Fruit fly (Drosophila melanogaster) whole organism, embryonic: ENCODE results near the gene Rab9Db.

ENCODE experiments used
- Ada2b ChIP-seq: fragments of 200-800 bp; sonication (Bioruptor generic); IDR thresholded peaks from 2 replicates; pipeline ENCODE4 v1.3.6; 2022; ENCODE audit warnings: missing biosample characterization, missing genetic modification characterization
- Aef1 ChIP-seq: fragments of 200-800 bp; sonication (Bioruptor generic); IDR thresholded peaks from 3 replicates; pipeline ENCODE4 v1.3.6; 2022; ENCODE audit warnings: missing biosample characterization, missing genetic modification characterization
- Antp ChIP-seq: fragments of 200-800 bp; sonication (Bioruptor generic); optimal IDR thresholded peaks from 3 replicates; lab custom pipeline; 2016; ENCODE audit warnings: missing biosample characterization, missing genetic modification characterization
- C15 ChIP-seq: fragments of 200-800 bp; sonication (Bioruptor generic); IDR thresholded peaks from 3 replicates; pipeline ENCODE4 v1.3.6; 2022; ENCODE audit warnings: missing biosample characterization, missing genetic modification characterization
- CG10147 ChIP-seq: fragments of 200-800 bp; sonication (Bioruptor generic); optimal IDR thresholded peaks from 2 replicates; lab custom pipeline; 2019; ENCODE audit warnings: missing biosample characterization, mild to moderate bottlenecking, missing genetic modification characterization, moderate library complexity
- CG10274 ChIP-seq: fragments of 200-800 bp; sonication (Bioruptor generic); optimal IDR thresholded peaks from 3 replicates; lab custom pipeline; 2017; ENCODE audit warnings: missing biosample characterization, mild to moderate bottlenecking, missing genetic modification characterization
- CG10366 ChIP-seq: fragments of 200-800 bp; sonication (Bioruptor generic); IDR thresholded peaks from 2 replicates; pipeline ENCODE4 v1.3.6; 2022; ENCODE audit warnings: missing biosample characterization, missing genetic modification characterization
- CG10462 ChIP-seq: fragments of 200-800 bp; sonication (Bioruptor generic); optimal IDR thresholded peaks from 2 replicates; lab custom pipeline; 2016; ENCODE audit warnings: missing biosample characterization, missing genetic modification characterization
- CG13424 ChIP-seq: fragments of 200-800 bp; sonication (Bioruptor generic); optimal IDR thresholded peaks from 2 replicates; lab custom pipeline; 2019; ENCODE audit warnings: missing biosample characterization, mild to moderate bottlenecking, missing genetic modification characterization, moderate library complexity
- CG13775 ChIP-seq: fragments of 200-800 bp; sonication (Bioruptor generic); optimal IDR thresholded peaks from 3 replicates; lab custom pipeline; 2017; ENCODE audit warnings: missing biosample characterization, mild to moderate bottlenecking, missing genetic modification characterization
- CG14014 ChIP-seq: fragments of 200-800 bp; sonication (Bioruptor generic); IDR thresholded peaks from 2 replicates; pipeline ENCODE4 v1.3.6; 2022; ENCODE audit warnings: missing biosample characterization, missing genetic modification characterization
- CG3065 ChIP-seq: fragments of 200-800 bp; sonication (Bioruptor generic); optimal IDR thresholded peaks from 2 replicates; lab custom pipeline; 2016; ENCODE audit warnings: missing biosample characterization, missing genetic modification characterization
- CG3281 ChIP-seq: fragments of 200-800 bp; sonication (Bioruptor generic); optimal IDR thresholded peaks from 3 replicates; lab custom pipeline; 2017; ENCODE audit warnings: missing biosample characterization, mild to moderate bottlenecking, missing genetic modification characterization
- CG3995 ChIP-seq: fragments of 200-800 bp; sonication (Bioruptor generic); optimal IDR thresholded peaks from 3 replicates; lab custom pipeline; 2016; ENCODE audit warnings: missing biosample characterization, missing genetic modification characterization
- D ChIP-seq, 2 experiments: fragments of 200-800 bp in 1 of 2; fragments of >200 bp in 1 of 2; sonication (Bioruptor generic) in 1 of 2; optimal IDR thresholded peaks; 2 replicates in 1 of 2; 3 replicates in 1 of 2; lab custom pipeline; 2017; ENCODE audit warnings: mild to moderate bottlenecking in 1 of 2, missing biosample characterization in 1 of 2, missing genetic modification characterization in 1 of 2, missing genetic modification reagents in 1 of 2
- Dref ChIP-seq: fragments of 200-800 bp; sonication (Bioruptor generic); IDR thresholded peaks from 2 replicates; pipeline ENCODE4 v1.3.6; 2022; ENCODE audit warnings: missing biosample characterization, missing genetic modification characterization
- ERR ChIP-seq: fragments of 200-800 bp; sonication (Bioruptor generic); optimal IDR thresholded peaks from 2 replicates; lab custom pipeline; 2016; ENCODE audit warnings: missing biosample characterization, missing genetic modification characterization
- NC2α ChIP-seq: fragments of 200-800 bp; sonication (Bioruptor generic); optimal IDR thresholded peaks from 2 replicates; lab custom pipeline; 2016; ENCODE audit warnings: missing biosample characterization, missing genetic modification characterization
- NC2β ChIP-seq: fragments of 200-800 bp; sonication (Bioruptor generic); optimal IDR thresholded peaks from 2 replicates; lab custom pipeline; 2016; ENCODE audit warnings: missing biosample characterization, missing genetic modification characterization
- NFAT ChIP-seq: fragments of 200-800 bp; sonication (Bioruptor generic); IDR thresholded peaks from 2 replicates; pipeline ENCODE4 v1.3.6; 2022; ENCODE audit warnings: missing biosample characterization, missing genetic modification characterization
- Optix ChIP-seq: fragments of 200-800 bp; sonication (Bioruptor generic); IDR thresholded peaks from 3 replicates; pipeline ENCODE4 v1.3.6; 2022; ENCODE audit warnings: missing biosample characterization, missing genetic modification characterization
- Ravus ChIP-seq: fragments of 200-800 bp; sonication (Bioruptor generic); IDR thresholded peaks from 2 replicates; pipeline ENCODE4 v1.3.6; 2022; ENCODE audit warnings: missing biosample characterization, missing genetic modification characterization
- Xbp1 ChIP-seq: fragments of 200-800 bp; sonication (Bioruptor generic); optimal IDR thresholded peaks from 3 replicates; lab custom pipeline; 2016; ENCODE audit warnings: missing biosample characterization, mild to moderate bottlenecking, missing genetic modification characterization
- YL-1 ChIP-seq: fragments of 200-800 bp; sonication (Bioruptor generic); optimal IDR thresholded peaks from 3 replicates; lab custom pipeline; 2017; ENCODE audit warnings: missing biosample characterization, mild to moderate bottlenecking, missing genetic modification characterization
- amos ChIP-seq: fragments of 200-800 bp; sonication (Bioruptor generic); IDR thresholded peaks from 2 replicates; pipeline ENCODE4 v1.3.6; 2022; ENCODE audit warnings: missing biosample characterization, missing genetic modification characterization; ENCODE audit not compliant: partially characterized antibody
- ara ChIP-seq: fragments of 200-800 bp; sonication (Bioruptor generic); IDR thresholded peaks from 2 replicates; pipeline ENCODE4 v1.3.6; 2022; ENCODE audit warnings: missing biosample characterization, missing genetic modification characterization
- ato ChIP-seq: fragments of 200-800 bp; sonication (Bioruptor generic); IDR thresholded peaks from 2 replicates; pipeline ENCODE4 v1.3.6; 2022; ENCODE audit warnings: missing biosample characterization, missing genetic modification characterization; ENCODE audit not compliant: partially characterized antibody
- dan ChIP-seq: fragments of 200-800 bp; sonication (Bioruptor generic); IDR thresholded peaks from 2 replicates; pipeline ENCODE4 v1.3.6; 2022; ENCODE audit warnings: missing biosample characterization, missing genetic modification characterization
- eve ChIP-seq, 2 experiments: fragments of >200 bp; optimal IDR thresholded peaks; 2 replicates each; lab custom pipeline; 2017; ENCODE audit warnings: missing biosample characterization in 2 of 2, missing genetic modification characterization in 2 of 2
- ftz-f1 ChIP-seq: fragments of 200-800 bp; sonication (Bioruptor generic); optimal IDR thresholded peaks from 2 replicates; lab custom pipeline; 2016; ENCODE audit warnings: missing biosample characterization, missing genetic modification characterization
- fu2 ChIP-seq: fragments of 200-800 bp; sonication (Bioruptor generic); optimal IDR thresholded peaks from 2 replicates; lab custom pipeline; 2016; ENCODE audit warnings: missing biosample characterization, missing genetic modification characterization
- gcm2 ChIP-seq: fragments of 200-800 bp; sonication (Bioruptor generic); optimal IDR thresholded peaks from 2 replicates; lab custom pipeline; 2016; ENCODE audit warnings: missing biosample characterization, missing genetic modification characterization
- gem ChIP-seq: fragments of 200-800 bp; sonication (Bioruptor generic); optimal IDR thresholded peaks from 2 replicates; lab custom pipeline; 2019; ENCODE audit warnings: missing biosample characterization, mild to moderate bottlenecking, missing genetic modification characterization, moderate library complexity
- gt ChIP-seq: fragments of 200-800 bp; sonication (Bioruptor generic); IDR thresholded peaks from 2 replicates; pipeline ENCODE4 v1.3.6; 2022; ENCODE audit warnings: missing biosample characterization, missing genetic modification characterization
- hbn ChIP-seq: fragments of 200-800 bp; sonication (Bioruptor generic); IDR thresholded peaks from 2 replicates; pipeline ENCODE4 v1.3.6; 2022; ENCODE audit warnings: missing biosample characterization, missing genetic modification characterization; ENCODE audit not compliant: partially characterized antibody
- jing ChIP-seq: fragments of 200-800 bp; sonication (Bioruptor generic); optimal IDR thresholded peaks from 2 replicates; lab custom pipeline; 2018; ENCODE audit warnings: missing biosample characterization, mild to moderate bottlenecking, missing genetic modification characterization
- lola ChIP-seq, 3 experiments: fragments of >200 bp in 2 of 3; fragments of 200-800 bp in 1 of 3; sonication (Bioruptor generic) in 1 of 3; optimal IDR thresholded peaks; 2 replicates each; lab custom pipeline; 2017 to 2019; ENCODE audit warnings: missing biosample characterization in 3 of 3, missing genetic modification characterization in 3 of 3, mild to moderate bottlenecking in 1 of 3, moderate library complexity in 1 of 3
- nom ChIP-seq: fragments of 200-800 bp; sonication (Bioruptor generic); optimal IDR thresholded peaks from 2 replicates; lab custom pipeline; 2017; ENCODE audit warnings: missing biosample characterization, missing genetic modification characterization, mild to moderate bottlenecking, moderate library complexity, missing genetic modification reagents
- pfk ChIP-seq: fragments of 200-800 bp; sonication (Bioruptor generic); optimal IDR thresholded peaks from 2 replicates; lab custom pipeline; 2018; ENCODE audit warnings: missing biosample characterization, mild to moderate bottlenecking, missing genetic modification characterization, moderate library complexity
- pnt ChIP-seq: fragments of 200-800 bp; sonication (Bioruptor generic); optimal IDR thresholded peaks from 3 replicates; lab custom pipeline; 2016; ENCODE audit warnings: missing biosample characterization, missing genetic modification characterization
- pzg ChIP-seq: fragments of 200-800 bp; sonication (Bioruptor generic); optimal IDR thresholded peaks from 3 replicates; lab custom pipeline; 2018; ENCODE audit warnings: missing biosample characterization, mild to moderate bottlenecking, missing genetic modification characterization, moderate library complexity
- sc ChIP-seq, 3 experiments: fragments of >200 bp in 2 of 3; fragments of 200-800 bp in 1 of 3; sonication (Bioruptor generic) in 1 of 3; optimal IDR thresholded peaks; 2 replicates in 2 of 3; 3 replicates in 1 of 3; lab custom pipeline; 2017; ENCODE audit warnings: mild to moderate bottlenecking in 1 of 3, missing biosample characterization in 1 of 3, missing genetic modification characterization in 1 of 3, missing genetic modification reagents in 1 of 3
- sens ChIP-seq: fragments of 200-800 bp; sonication (Bioruptor generic); peaks from one replicate; lab custom pipeline; 2016; ENCODE audit warnings: missing biosample characterization, missing genetic modification characterization
- slbo ChIP-seq: fragments of 200-800 bp; sonication (Bioruptor generic); IDR thresholded peaks from 2 replicates; pipeline ENCODE4 v1.3.6; 2022; ENCODE audit warnings: missing biosample characterization, missing genetic modification characterization
- sna ChIP-seq: fragments of 200-800 bp; sonication (Bioruptor generic); IDR thresholded peaks from 2 replicates; pipeline ENCODE4 v1.3.6; 2022; ENCODE audit warnings: missing biosample characterization, missing genetic modification characterization; ENCODE audit not compliant: partially characterized antibody
- so ChIP-seq: fragments of 200-800 bp; sonication (Bioruptor generic); IDR thresholded peaks from 3 replicates; pipeline ENCODE4 v1.3.6; 2022; ENCODE audit warnings: missing biosample characterization, missing genetic modification characterization
- tap ChIP-seq: fragments of 200-800 bp; optimal IDR thresholded peaks from 3 replicates; lab custom pipeline; 2019; ENCODE audit warnings: missing biosample characterization, mild to moderate bottlenecking, missing genetic modification characterization, moderate library complexity
- tll ChIP-seq, 2 experiments: fragments of 200-800 bp in 1 of 2; fragments of >200 bp in 1 of 2; sonication (Bioruptor generic) in 1 of 2; optimal IDR thresholded peaks; 2 replicates each; lab custom pipeline; 2017 to 2019; ENCODE audit warnings: missing biosample characterization in 2 of 2, missing genetic modification characterization in 2 of 2, mild to moderate bottlenecking in 1 of 2, moderate library complexity in 1 of 2
- tna ChIP-seq: fragments of 200-800 bp; sonication (Bioruptor generic); IDR thresholded peaks from 2 replicates; pipeline ENCODE4 v1.3.6; 2022; ENCODE audit warnings: missing biosample characterization, missing genetic modification characterization; ENCODE audit not compliant: partially characterized antibody
- z ChIP-seq: fragments of 200-800 bp; sonication (Bioruptor generic); IDR thresholded peaks from 3 replicates; pipeline ENCODE4 v1.3.6; 2022; ENCODE audit warnings: missing biosample characterization, missing genetic modification characterization

Rab9Db gene

dm6 chrX:10573554-10573953 lies 49.5 kb downstream of the Rab9Db start (continued):
- TF ChIP-seq tll (GFP tag; optimal IDR thresholded peaks at IDR 0.05; lab: Kevin White, UChicago) = no peak
- peak; percentile 36; the same call in 1 of the 3 replicates for TF ChIP-seq Aef1 (GFP tag; lab: Robert Waterston, UW)
- peak; percentile 62 for TF ChIP-seq CG13424
- peak; percentile 0 for TF ChIP-seq CG13775 (GFP tag; lab: Kevin White, UChicago)
- TF ChIP-seq ERR (GFP tag; lab: Kevin White, UChicago) = no peak
- TF ChIP-seq tna (GFP tag; lab: Robert Waterston, UW) = no peak
- 0 out of 3 replicates have a peak, but pooled peaks have one; percentile 17 for TF ChIP-seq so
- TF ChIP-seq dan (GFP tag; lab: Robert Waterston, UW) = no peak
- TF ChIP-seq gt (GFP tag; lab: Robert Waterston, UW) = no peak
- no peak for TF ChIP-seq CG3995 (GFP tag; lab: Kevin White, UChicago)
- TF ChIP-seq C15 = no peak
- peak in 1 of 2 experiments; percentile 50 for TF ChIP-seq eve (GFP tag; optimal IDR thresholded peaks at IDR 0.05; lab: Kevin White, UChicago)
- peak; percentile 72 for TF ChIP-seq sens (GFP tag; lab: Kevin White, UChicago)
- TF ChIP-seq sc (optimal IDR thresholded peaks at IDR 0.05; lab: Kevin White, UChicago) = no peak
- TF ChIP-seq sc (GFP tag; optimal IDR thresholded peaks at IDR 0.05; lab: Kevin White, UChicago) = no peak
- no peak for TF ChIP-seq pnt (GFP tag; lab: Kevin White, UChicago)
- TF ChIP-seq Ada2b (GFP tag; lab: Robert Waterston, UW) = peak; percentile 75
- peak; percentile 77 for TF ChIP-seq gem
- TF ChIP-seq CG3281 (GFP tag; lab: Kevin White, UChicago) = peak; percentile 54
- peak; percentile 32 for TF ChIP-seq Xbp1 (GFP tag; lab: Kevin White, UChicago)
- TF ChIP-seq ftz-f1 (GFP tag; lab: Kevin White, UChicago) = no peak
- TF ChIP-seq CG3065 (GFP tag; lab: Kevin White, UChicago) = no peak
- no peak for TF ChIP-seq nom
- TF ChIP-seq lola (GFP tag; optimal IDR thresholded peaks at IDR 0.05; lab: Kevin White, UChicago) = no peak
- no peak for TF ChIP-seq D (optimal IDR thresholded peaks at IDR 0.05; lab: Kevin White, UChicago)
- peak; percentile 21 for TF ChIP-seq D (GFP tag; optimal IDR thresholded peaks at IDR 0.05; lab: Kevin White, UChicago)
- no peak for TF ChIP-seq Antp (GFP tag; lab: Kevin White, UChicago)
- TF ChIP-seq CG10366 = peak; percentile 61
- TF ChIP-seq Ravus (GFP tag; lab: Robert Waterston, UW) = peak; percentile 4; the same call in 1 of the 2 replicates
- no peak for TF ChIP-seq NC2β (GFP tag; lab: Kevin White, UChicago)
- TF ChIP-seq tap (tag; lab: Kevin White, UChicago) = peak; percentile 53
- no peak for TF ChIP-seq z (GFP tag; lab: Robert Waterston, UW)
- 0 out of 2 replicates have a peak, but pooled peaks have one; percentile 38 for TF ChIP-seq NFAT (GFP tag; lab: Robert Waterston, UW)
- no peak for TF ChIP-seq CG10274 (GFP tag; lab: Kevin White, UChicago)
- no peak for TF ChIP-seq YL-1 (GFP tag; lab: Kevin White, UChicago)
- no peak for TF ChIP-seq hbn (GFP tag; lab: Robert Waterston, UW)
- no peak for TF ChIP-seq CG10462 (GFP tag; lab: Kevin White, UChicago)
- TF ChIP-seq NC2α (GFP tag; lab: Kevin White, UChicago) = no peak
- TF ChIP-seq CG10147 = peak; percentile 17
- TF ChIP-seq amos (GFP tag; lab: Robert Waterston, UW) = no peak
- no peak for TF ChIP-seq sna
- no peak for TF ChIP-seq pzg (GFP tag; lab: Kevin White, UChicago)
- TF ChIP-seq Dref (GFP tag; lab: Robert Waterston, UW) = no peak
- 0 out of 2 replicates have a peak, but pooled peaks have one; percentile 39 for TF ChIP-seq ara (GFP tag; lab: Robert Waterston, UW)
- peak; percentile 65 for TF ChIP-seq slbo (GFP tag; lab: Robert Waterston, UW)
- TF ChIP-seq ato (GFP tag; lab: Robert Waterston, UW) = no peak
- TF ChIP-seq CG14014 (GFP tag; lab: Robert Waterston, UW) = peak; percentile 67
- TF ChIP-seq Optix (GFP tag; lab: Robert Waterston, UW) = no peak
- no peak for TF ChIP-seq jing (GFP tag; lab: Kevin White, UChicago)
- TF ChIP-seq pfk = no peak
- TF ChIP-seq gcm2 (GFP tag; lab: Kevin White, UChicago) = no peak
- TF ChIP-seq fu2 (GFP tag; lab: Kevin White, UChicago) = no peak
